Worm (Caenorhabditis elegans): ENCODE measurements around the gene chil-26.
"Not testable (repeated sequence)": the region's sequence is repeated elsewhere in the genome, so short reads cannot be mapped to it uniquely, and the experiment has no call there.

chil-26 gene

ce11 chrII:9459462-9459861 is 15.4 kb upstream of the chil-26 start, which contains the start of gene R09D1.14:
R09D1.14 (minus strand) TSS chrII:9459562.
- TF ChIP-seq fos-1, tbx-2, nhr-76 (tag; optimal IDR thresholded peaks at IDR 0.05): not testable (repeated sequence)

- TF ChIP-seq nhr-43 (tag; optimal IDR thresholded peaks at IDR 0.05; ENCODE audit: poor library complexity, severe bottlenecking); elt-3 (tag; optimal IDR thresholded peaks at IDR 0.05); hmg-11 (tag; optimal IDR thresholded peaks at IDR 0.05): not testable (repeated sequence)
These were observed 13.0 kb upstream of the chil-26 start, which contains the start of gene chil-21 for ce11 chrII:9461881-9462280. chil-21 (minus strand) TSS chrII:9461981.

- TF ChIP-seq nhr-237 (tag; optimal IDR thresholded peaks at IDR 0.05): no peak
- TF ChIP-seq fos-1 (tag; optimal IDR thresholded peaks at IDR 0.05): no peak
- no peak for TF ChIP-seq elt-1 (tag; optimal IDR thresholded peaks at IDR 0.05)
- TF ChIP-seq nhr-11 (tag; optimal IDR thresholded peaks at IDR 0.05): no peak
- no peak for TF ChIP-seq pqm-1 (tag; optimal IDR thresholded peaks at IDR 0.05)
- no peak for TF ChIP-seq aly-2 (tag; optimal IDR thresholded peaks at IDR 0.05)
- TF ChIP-seq nfya-1 (tag; optimal IDR thresholded peaks at IDR 0.05; ENCODE audit: insufficient read depth): no peak
- TF ChIP-seq hmg-11 (tag; optimal IDR thresholded peaks at IDR 0.05): no peak
- no peak for TF ChIP-seq elt-2 (tag; optimal IDR thresholded peaks at IDR 0.05)
- no peak for TF ChIP-seq fkh-10 (GFP tag; optimal IDR thresholded peaks at IDR 0.05)
- no peak for TF ChIP-seq pha-4 (tag; optimal IDR thresholded peaks at IDR 0.05)
- no peak for TF ChIP-seq snpc-4 (tag; optimal IDR thresholded peaks at IDR 0.05)
- no peak for TF ChIP-seq fkh-2 (tag; optimal IDR thresholded peaks at IDR 0.05)
- TF ChIP-seq unc-62 (GFP tag; optimal IDR thresholded peaks at IDR 0.05): no peak
- TF ChIP-seq lsy-12 (tag; optimal IDR thresholded peaks at IDR 0.05): no peak
- TF ChIP-seq elt-3 (tag; optimal IDR thresholded peaks at IDR 0.05): no peak
- TF ChIP-seq nhr-43 (tag; optimal IDR thresholded peaks at IDR 0.05; ENCODE audit: poor library complexity, severe bottlenecking): no peak
These were observed 8.8 kb upstream of the chil-26 start, which contains the start of gene chil-22 for ce11 chrII:9466095-9466494. chil-22 (minus strand) TSS chrII:9466195.

ce11 chrII:9468414-9468813 is 6.4 kb upstream of the chil-26 start, which contains the start of gene chil-23:
chil-23 (minus strand) TSS chrII:9468611.
- TF ChIP-seq jun-1 (tag; optimal IDR thresholded peaks at IDR 0.05) (peak; percentile 82), ztf-11 (tag; optimal IDR thresholded peaks at IDR 0.05) (no peak), elt-2 (tag; optimal IDR thresholded peaks at IDR 0.05) (peak; percentile 96), nhr-76 (tag; optimal IDR thresholded peaks at IDR 0.05) (no peak), pha-4 (tag; optimal IDR thresholded peaks at IDR 0.05) (peak; percentile 49), pqm-1 (tag; optimal IDR thresholded peaks at IDR 0.05) (peak; percentile 97), lin-15B (tag; optimal IDR thresholded peaks at IDR 0.05) (no peak)

ce11 chrII:9470027-9470426 is 4.8 kb upstream of the chil-26 start, which contains the start of gene T19H5.6:
T19H5.6 (minus strand) TSS chrII:9470221.
- TF ChIP-seq elt-2 (tag; optimal IDR thresholded peaks at IDR 0.05) (peak; percentile 71), pqm-1 (tag; optimal IDR thresholded peaks at IDR 0.05) (peak; percentile 52), mdl-1 (tag; optimal IDR thresholded peaks at IDR 0.05) (no peak)

- TF ChIP-seq jun-1 (tag; optimal IDR thresholded peaks at IDR 0.05) (no peak), unc-62 (GFP tag; optimal IDR thresholded peaks at IDR 0.05) (no peak), aly-2 (tag; optimal IDR thresholded peaks at IDR 0.05) (no peak), mml-1 (tag; optimal IDR thresholded peaks at IDR 0.05) (no peak), ceh-28 (tag; optimal IDR thresholded peaks at IDR 0.05) (no peak)
These were observed 2.7 kb downstream of the chil-26 start, which contains the start of gene chil-27 for ce11 chrII:9477567-9477966. chil-27 (plus strand) TSS chrII:9477867.

ce11 chrII:9480006-9480405 is 5.2 kb downstream of the chil-26 start, which contains the start of gene T19H5.7:
T19H5.7 (minus strand) TSS chrII:9480106.
- TF ChIP-seq mdl-1 (tag; optimal IDR thresholded peaks at IDR 0.05) (no peak), nhr-25 (tag; optimal IDR thresholded peaks at IDR 0.05) (no peak), nhr-11 (tag; optimal IDR thresholded peaks at IDR 0.05) (no peak), unc-39 (tag; optimal IDR thresholded peaks at IDR 0.05) (no peak), hmg-11 (tag; optimal IDR thresholded peaks at IDR 0.05) (no peak), nhr-237 (tag; optimal IDR thresholded peaks at IDR 0.05) (no peak)
